Fruit fly (Drosophila melanogaster): ENCODE data around the gene CG9213.

The CG9213 gene

dm6 chrX:15579579-15579978, 5.2 kb upstream of the CG9213 start (continued):
- TF ChIP-seq fd3F (GFP tag; optimal IDR thresholded peaks at IDR 0.05) (peak; percentile 89), lbe (GFP tag; optimal IDR thresholded peaks at IDR 0.05) (peak; percentile 98), sisA (GFP tag; IDR thresholded peaks at IDR 0.05) (peak; percentile 92), da (GFP tag; optimal IDR thresholded peaks at IDR 0.05) (peak; percentile 62), sc (optimal IDR thresholded peaks at IDR 0.05) (no peak), sc (GFP tag; optimal IDR thresholded peaks at IDR 0.05) (peak; percentile 72), bowl (GFP tag; IDR thresholded peaks at IDR 0.05) (peak; percentile 82), gsb-n (tag; optimal IDR thresholded peaks at IDR 0.05) (no peak), CG14014 (GFP tag; IDR thresholded peaks at IDR 0.05) (peak; percentile 94), Mad (GFP tag; optimal IDR thresholded peaks at IDR 0.05) (peak; percentile 92), CG34224 (GFP tag; IDR thresholded peaks at IDR 0.05; ENCODE audit: partially characterized antibody) (no peak), Dek (tag; optimal IDR thresholded peaks at IDR 0.05) (peak; percentile 88), CG11560 (tag; IDR thresholded peaks at IDR 0.05) (peak; percentile 75), Doc3 (GFP tag; IDR thresholded peaks at IDR 0.05; ENCODE audit: partially characterized antibody) (no peak), dmrt11E (tag; optimal IDR thresholded peaks at IDR 0.05) (peak; percentile 87), CG31224 (GFP tag; IDR thresholded peaks at IDR 0.05) (peak; percentile 88), CG7372 (GFP tag; IDR thresholded peaks at IDR 0.05) (peak; percentile 92), CG4282 (GFP tag; optimal IDR thresholded peaks at IDR 0.05) (peak; percentile 80), sug (tag; optimal IDR thresholded peaks at IDR 0.05) (peak; percentile 86), Pdp1 (GFP tag; optimal IDR thresholded peaks at IDR 0.05) (peak; percentile 89 to 93), chinmo (GFP tag; IDR thresholded peaks at IDR 0.05; ENCODE audit: partially characterized antibody) (no peak), Xbp1 (GFP tag; optimal IDR thresholded peaks at IDR 0.05) (peak; percentile 92), CkIIα-i1 (GFP tag; IDR thresholded peaks at IDR 0.05) (peak; percentile 52; the same call in 1 of the 2 replicates), prd (optimal IDR thresholded peaks at IDR 0.05) (no peak), prd (GFP tag; IDR thresholded peaks at IDR 0.05) (peak; percentile 96), CG17385 (GFP tag; optimal IDR thresholded peaks at IDR 0.05) (peak; percentile 87), Stat92E (GFP tag; optimal IDR thresholded peaks at IDR 0.05) (no peak), CG8089 (GFP tag; optimal IDR thresholded peaks at IDR 0.05) (peak; percentile 86), Hand (GFP tag; optimal IDR thresholded peaks at IDR 0.05) (peak; percentile 83), CG8388 (GFP tag; optimal IDR thresholded peaks at IDR 0.05) (peak; percentile 79), CG11093 (GFP tag; IDR thresholded peaks at IDR 0.05) (peak; percentile 83; the same call in 2 of the 3 replicates), CG2116 (GFP tag; optimal IDR thresholded peaks at IDR 0.05) (peak; percentile 49), Atf-2 (GFP tag; optimal IDR thresholded peaks at IDR 0.05) (peak; percentile 83), eve (GFP tag; optimal IDR thresholded peaks at IDR 0.05) (no peak), CG6813 (GFP tag; optimal IDR thresholded peaks at IDR 0.05) (peak; percentile 93), cwo (GFP tag; optimal IDR thresholded peaks at IDR 0.05) (peak; percentile 90), Camta (GFP tag; optimal IDR thresholded peaks at IDR 0.05) (peak; percentile 88), CG16779 (GFP tag; IDR thresholded peaks at IDR 0.05) (peak; percentile 95), grau (tag; optimal IDR thresholded peaks at IDR 0.05) (peak; percentile 98), zfh1 (GFP tag; IDR thresholded peaks at IDR 0.05) (peak; percentile 93), Sry-δ (GFP tag; optimal IDR thresholded peaks at IDR 0.05) (peak; percentile 53), slou (GFP tag; optimal IDR thresholded peaks at IDR 0.05) (peak; percentile 77), CG7839 (tag; optimal IDR thresholded peaks at IDR 0.05) (peak; percentile 95), hbn (GFP tag; IDR thresholded peaks at IDR 0.05; ENCODE audit: partially characterized antibody) (no peak), esg (GFP tag; conservative IDR thresholded peaks at IDR 0.05) (peak; percentile 92), CG12299 (tag; optimal IDR thresholded peaks at IDR 0.05) (peak; percentile 82), Usf (GFP tag; optimal IDR thresholded peaks at IDR 0.05) (peak; percentile 80), CG13624 (GFP tag; optimal IDR thresholded peaks at IDR 0.05) (peak; percentile 95), pros (GFP tag; optimal IDR thresholded peaks at IDR 0.05) (no peak), CG17612 (GFP tag; IDR thresholded peaks at IDR 0.05) (peak; percentile 69), Sox100B (GFP tag; optimal IDR thresholded peaks at IDR 0.05) (no peak)
